Fruit fly (Drosophila melanogaster) whole organism, prepupa: ENCODE results near the gene Calr.
A peak's percentile ranks its signal among the peaks of the same experiment; 100 is the strongest.

ENCODE experiments used
- CG10631 ChIP-seq: fragments of 200-800 bp; sonication (Bioruptor generic); optimal IDR thresholded peaks from 2 replicates; lab custom pipeline; 2016; ENCODE audit warnings: missing biosample characterization, missing genetic modification characterization
- CG11294 ChIP-seq: fragments of 200-800 bp; sonication (Bioruptor generic); IDR thresholded peaks from 2 replicates; pipeline ENCODE4 v1.3.6; 2022; ENCODE audit warnings: missing biosample characterization, missing genetic modification characterization
- CG11762 ChIP-seq: fragments of 200-800 bp; sonication (Bioruptor generic); optimal IDR thresholded peaks from 3 replicates; lab custom pipeline; 2016; ENCODE audit warnings: missing biosample characterization, missing genetic modification characterization; ENCODE audit not compliant: insufficient read depth
- CG11902 ChIP-seq: fragments of 200-800 bp; sonication (Bioruptor generic); optimal IDR thresholded peaks from 3 replicates; lab custom pipeline; 2016; ENCODE audit warnings: missing biosample characterization, missing genetic modification characterization
- CG15336 ChIP-seq: fragments of 200-800 bp; sonication (Bioruptor generic); IDR thresholded peaks from 2 replicates; pipeline ENCODE4 v1.3.6; 2022; ENCODE audit warnings: missing biosample characterization, missing genetic modification characterization
- CG16779 ChIP-seq: fragments of 200-800 bp; sonication (Bioruptor generic); optimal IDR thresholded peaks from 3 replicates; lab custom pipeline; 2017; ENCODE audit warnings: missing biosample characterization, mild to moderate bottlenecking, missing genetic modification characterization
- CG3032 ChIP-seq: fragments of 200-800 bp; optimal IDR thresholded peaks from 2 replicates; lab custom pipeline; 2019; ENCODE audit warnings: missing biosample characterization, mild to moderate bottlenecking, missing genetic modification characterization, moderate library complexity
- CG31627 ChIP-seq: fragments of 200-800 bp; sonication (Bioruptor generic); optimal IDR thresholded peaks from 3 replicates; lab custom pipeline; 2016; ENCODE audit warnings: missing biosample characterization, missing genetic modification characterization
- CG34406 ChIP-seq: fragments of 200-800 bp; sonication (Bioruptor generic); optimal IDR thresholded peaks from 3 replicates; lab custom pipeline; 2016; ENCODE audit warnings: missing biosample characterization, missing genetic modification characterization
- CG3919 ChIP-seq: fragments of 200-800 bp; sonication (Bioruptor generic); optimal IDR thresholded peaks from 3 replicates; lab custom pipeline; 2016; ENCODE audit warnings: missing biosample characterization, missing genetic modification characterization
- CG6163 ChIP-seq: fragments of 200-800 bp; sonication (Bioruptor generic); IDR thresholded peaks from 3 replicates; pipeline ENCODE4 v1.3.6; 2022; ENCODE audit warnings: missing biosample characterization, missing genetic modification characterization
- CG6792 ChIP-seq: fragments of 200-800 bp; sonication (Bioruptor generic); optimal IDR thresholded peaks from 3 replicates; lab custom pipeline; 2016; ENCODE audit warnings: missing biosample characterization, missing genetic modification characterization
- CG6854 ChIP-seq: fragments of 200-800 bp; sonication (Bioruptor generic); optimal IDR thresholded peaks from 2 replicates; lab custom pipeline; 2017; ENCODE audit warnings: missing biosample characterization, mild to moderate bottlenecking, missing genetic modification characterization
- CG7368 ChIP-seq: fragments of 200-800 bp; sonication (Bioruptor generic); optimal IDR thresholded peaks from 3 replicates; lab custom pipeline; 2016; ENCODE audit warnings: missing biosample characterization, missing genetic modification characterization
- CG8119 ChIP-seq: fragments of 200-800 bp; sonication (Bioruptor generic); IDR thresholded peaks from 3 replicates; pipeline ENCODE4 v1.3.6; 2022; ENCODE audit warnings: missing biosample characterization, missing genetic modification characterization
- CG8319 ChIP-seq: fragments of 200-800 bp; sonication (Bioruptor generic); optimal IDR thresholded peaks from 3 replicates; lab custom pipeline; 2016; ENCODE audit warnings: missing biosample characterization, missing genetic modification characterization
- CG8632 ChIP-seq: fragments of 200-800 bp; sonication (Bioruptor generic); optimal IDR thresholded peaks from 3 replicates; lab custom pipeline; 2016; ENCODE audit warnings: missing biosample characterization, missing genetic modification characterization
- Eip75B ChIP-seq: fragments of 200-800 bp; sonication (Bioruptor generic); optimal IDR thresholded peaks from 3 replicates; lab custom pipeline; 2016; ENCODE audit warnings: missing biosample characterization, missing genetic modification characterization
- Eip78C ChIP-seq: fragments of 200-800 bp; sonication (Bioruptor generic); peaks from one replicate; lab custom pipeline; 2016; ENCODE audit warnings: missing biosample characterization, missing genetic modification characterization
- Eip93F ChIP-seq: fragments of 200-800 bp; sonication (Bioruptor generic); optimal IDR thresholded peaks from 2 replicates; lab custom pipeline; 2016; ENCODE audit warnings: missing biosample characterization, mild to moderate bottlenecking, missing genetic modification characterization
- Ets21C ChIP-seq: fragments of 200-800 bp; sonication (Bioruptor generic); optimal IDR thresholded peaks from 3 replicates; lab custom pipeline; 2016; ENCODE audit warnings: missing biosample characterization, missing genetic modification characterization
- Gug ChIP-seq: fragments of 200-800 bp; sonication (Bioruptor generic); IDR thresholded peaks from 2 replicates; pipeline ENCODE4 v1.3.6; 2022; ENCODE audit warnings: missing biosample characterization, missing genetic modification characterization
- Lpt ChIP-seq: fragments of 200-800 bp; sonication (Bioruptor generic); optimal IDR thresholded peaks from 3 replicates; lab custom pipeline; 2016; ENCODE audit warnings: missing biosample characterization, missing genetic modification characterization
- Met ChIP-seq: fragments of 200-800 bp; sonication (Bioruptor generic); optimal IDR thresholded peaks from 3 replicates; lab custom pipeline; 2016; ENCODE audit warnings: missing biosample characterization, missing genetic modification characterization
- Smox ChIP-seq: fragments of 200-800 bp; sonication (Bioruptor generic); optimal IDR thresholded peaks from 3 replicates; lab custom pipeline; 2016; ENCODE audit warnings: missing biosample characterization, missing genetic modification characterization
- Sox102F ChIP-seq: fragments of 200-800 bp; sonication (Bioruptor generic); optimal IDR thresholded peaks from 2 replicates; lab custom pipeline; 2016; ENCODE audit warnings: missing biosample characterization, mild to moderate bottlenecking, missing genetic modification characterization
- achi ChIP-seq: fragments of 200-800 bp; sonication (Bioruptor generic); optimal IDR thresholded peaks from 3 replicates; lab custom pipeline; 2016; ENCODE audit warnings: missing biosample characterization, missing genetic modification characterization
- dac ChIP-seq: fragments of 200-800 bp; sonication (Bioruptor generic); optimal IDR thresholded peaks from 2 replicates; lab custom pipeline; 2017; ENCODE audit warnings: missing biosample characterization, mild to moderate bottlenecking, missing genetic modification characterization
- dsx ChIP-seq: fragments of 200-800 bp; optimal IDR thresholded peaks from 3 replicates; lab custom pipeline; 2019; ENCODE audit warnings: missing biosample characterization, mild to moderate bottlenecking, missing genetic modification characterization, moderate library complexity; ENCODE audit not compliant: poor library complexity, severe bottlenecking
- eg ChIP-seq: fragments of 200-800 bp; sonication (Bioruptor generic); IDR thresholded peaks from 3 replicates; pipeline ENCODE4 v1.3.6; 2022; ENCODE audit warnings: missing biosample characterization, missing genetic modification characterization
- esn ChIP-seq: fragments of 200-800 bp; sonication (Bioruptor generic); optimal IDR thresholded peaks from 2 replicates; lab custom pipeline; 2016; ENCODE audit warnings: missing biosample characterization, mild to moderate bottlenecking, missing genetic modification characterization, moderate library complexity
- fd59A ChIP-seq: fragments of 200-800 bp; sonication (Bioruptor generic); optimal IDR thresholded peaks from 2 replicates; lab custom pipeline; 2017; ENCODE audit warnings: missing biosample characterization, mild to moderate bottlenecking, missing genetic modification characterization, missing genetic modification reagents
- lz ChIP-seq: fragments of 200-800 bp; sonication (Bioruptor generic); optimal IDR thresholded peaks from 3 replicates; lab custom pipeline; 2016; ENCODE audit warnings: missing biosample characterization, missing genetic modification characterization
- salr ChIP-seq, 2 experiments: fragments of 200-800 bp; sonication (Bioruptor generic); optimal IDR thresholded peaks; 3 replicates each; lab custom pipeline; 2016 to 2018; ENCODE audit warnings: missing biosample characterization in 2 of 2, missing genetic modification characterization in 2 of 2, mild to moderate bottlenecking in 1 of 2
- spab ChIP-seq: fragments of 200-800 bp; sonication (Bioruptor generic); optimal IDR thresholded peaks from 2 replicates; lab custom pipeline; 2017; ENCODE audit warnings: missing biosample characterization, mild to moderate bottlenecking, missing genetic modification characterization, missing genetic modification reagents
- ss ChIP-seq, 2 experiments: fragments of 200-800 bp; sonication (Bioruptor generic); optimal IDR thresholded peaks; 2 replicates in 1 of 2; 3 replicates in 1 of 2; lab custom pipeline; 2017 to 2018; ENCODE audit warnings: mild to moderate bottlenecking in 2 of 2, missing biosample characterization in 2 of 2, missing genetic modification characterization in 2 of 2, moderate library complexity in 1 of 2
- svp ChIP-seq: fragments of 200-800 bp; sonication (Bioruptor generic); peaks from one replicate; lab custom pipeline; 2016; ENCODE audit warnings: missing biosample characterization, missing genetic modification characterization
- topi ChIP-seq: fragments of 200-800 bp; sonication (Bioruptor generic); optimal IDR thresholded peaks from 3 replicates; lab custom pipeline; 2016; ENCODE audit warnings: missing biosample characterization, missing genetic modification characterization
- vri ChIP-seq: fragments of 200-800 bp; sonication (Bioruptor generic); optimal IDR thresholded peaks from 3 replicates; lab custom pipeline; 2016; ENCODE audit warnings: missing biosample characterization, mild to moderate bottlenecking, missing genetic modification characterization

Gene Calr

dm6 chr3R:9674968-9675573, 44.4 kb upstream of the Calr start, which contains the start of gene Nepl12:
Gene Nepl12 (plus strand): TSS chr3R:9675523.
- TF ChIP-seq CG3919 = no peak
- TF ChIP-seq Ets21C (GFP tag; lab: Kevin White, UChicago) = no peak
- TF ChIP-seq CG16779 (tag; lab: Kevin White, UChicago) = no peak
- no peak for TF ChIP-seq CG7368 (GFP tag; lab: Kevin White, UChicago)
- no peak for TF ChIP-seq Eip93F (GFP tag; lab: Kevin White, UChicago)
- no peak for TF ChIP-seq CG11762 (GFP tag; lab: Kevin White, UChicago)
- peak; percentile 19 for TF ChIP-seq CG11902 (GFP tag; lab: Kevin White, UChicago)
- TF ChIP-seq Smox (GFP tag; lab: Kevin White, UChicago) = no peak
- no peak for TF ChIP-seq esn
- no peak for TF ChIP-seq Eip75B (GFP tag; lab: Kevin White, UChicago)
- TF ChIP-seq Lpt (GFP tag; lab: Kevin White, UChicago) = no peak
- TF ChIP-seq CG11294 (GFP tag; lab: Robert Waterston, UW) = no peak
- peak; percentile 9 for TF ChIP-seq CG34406 (GFP tag; lab: Kevin White, UChicago)
- TF ChIP-seq Met (GFP tag; lab: Kevin White, UChicago) = no peak
- no peak for TF ChIP-seq CG6163 (GFP tag; lab: Robert Waterston, UW)
- TF ChIP-seq CG6854 (GFP tag; lab: Kevin White, UChicago) = no peak
- no peak for TF ChIP-seq Sox102F (GFP tag; lab: Kevin White, UChicago)
- TF ChIP-seq CG8319 = peak; percentile 18
- no peak for TF ChIP-seq CG31627 (GFP tag; lab: Kevin White, UChicago)
- no peak for TF ChIP-seq dac (GFP tag; lab: Kevin White, UChicago)
- TF ChIP-seq topi (GFP tag; lab: Kevin White, UChicago) = no peak
- TF ChIP-seq salr (GFP tag; optimal IDR thresholded peaks at IDR 0.05; lab: Kevin White, UChicago) = peak in 1 of 2 experiments; percentile 22
- TF ChIP-seq CG6792 (GFP tag; lab: Kevin White, UChicago) = peak; percentile 12
- TF ChIP-seq achi (GFP tag; lab: Kevin White, UChicago) = peak; percentile 8
- TF ChIP-seq spab = no peak
- no peak for TF ChIP-seq ss (GFP tag; optimal IDR thresholded peaks at IDR 0.05; lab: Kevin White, UChicago)
- TF ChIP-seq CG8632 (GFP tag; lab: Kevin White, UChicago) = peak; percentile 27
- no peak for TF ChIP-seq lz (GFP tag; lab: Kevin White, UChicago)
- TF ChIP-seq eg (GFP tag; lab: Robert Waterston, UW) = no peak
- no peak for TF ChIP-seq fd59A (GFP tag; lab: Kevin White, UChicago)
- no peak for TF ChIP-seq CG15336 (GFP tag; lab: Robert Waterston, UW)
- TF ChIP-seq, all 60 proteins: peak for 7

- TF ChIP-seq svp (GFP tag; lab: Kevin White, UChicago) (no peak), spab (no peak), CG8119 (GFP tag; lab: Robert Waterston, UW) (no peak), CG8319 (no peak), dsx (GFP tag; lab: Kevin White, UChicago) (no peak), lz (GFP tag; lab: Kevin White, UChicago) (no peak), CG3032 (no peak), CG6792 (GFP tag; lab: Kevin White, UChicago) (no peak), Eip78C (GFP tag; lab: Kevin White, UChicago) (no peak), Gug (GFP tag; lab: Robert Waterston, UW) (no peak), CG8632 (GFP tag; lab: Kevin White, UChicago) (no peak), CG10631 (no peak), CG11294 (GFP tag; lab: Robert Waterston, UW) (no peak), CG7368 (GFP tag; lab: Kevin White, UChicago) (no peak), CG31627 (GFP tag; lab: Kevin White, UChicago) (no peak), CG15336 (GFP tag; lab: Robert Waterston, UW) (no peak), vri (GFP tag; lab: Kevin White, UChicago) (no peak)
Measured at dm6 chr3R:9674196-9674693, 43.6 kb upstream of the Calr start, which contains the start of gene Dhc1. Gene Dhc1 (minus strand): TSS chr3R:9674643.
